Worm (Caenorhabditis elegans): ENCODE data around the gene H08J19.1.

Gene H08J19.1

ce11 chrX:15599925-15600324 is 42.8 kb upstream of the H08J19.1 start:
- TF ChIP-seq F44E2.7 (GFP tag; IDR thresholded peaks at IDR 0.05) (no peak), unc-62 (GFP tag; optimal IDR thresholded peaks at IDR 0.05 in 1 of 2) (peak in 1 of 2 experiments; percentile 70), unc-62 (tag; optimal IDR thresholded peaks at IDR 0.05) (no peak), pha-4 (GFP tag; IDR thresholded peaks at IDR 0.05) (no peak), pha-4 (tag; optimal IDR thresholded peaks at IDR 0.05) (no peak), dmd-6 (GFP tag; IDR thresholded peaks at IDR 0.05) (0 out of 2 replicates have a peak, but pooled peaks have one; percentile 19), dmd-9 (GFP tag; IDR thresholded peaks at IDR 0.05) (no peak), daf-16 (GFP tag; optimal IDR thresholded peaks at IDR 0.05) (peak in 1 of 2 experiments; percentile 78), daf-16 (tag; optimal IDR thresholded peaks at IDR 0.05) (no peak)

- TF ChIP-seq dmd-8 (GFP tag; IDR thresholded peaks at IDR 0.05) (no peak), hmg-1.1 (GFP tag; IDR thresholded peaks at IDR 0.05) (peak; percentile 70), dve-1 (tag; optimal IDR thresholded peaks at IDR 0.05; ENCODE audit: insufficient read depth) (no peak), jun-1 (tag; optimal IDR thresholded peaks at IDR 0.05) (no peak), zfp-3 (GFP tag; conservative IDR thresholded peaks at IDR 0.05) (no peak), tra-1 (GFP tag; IDR thresholded peaks at IDR 0.05) (no peak), nhr-11 (tag; optimal IDR thresholded peaks at IDR 0.05) (peak; percentile 17), skn-1 (tag; optimal IDR thresholded peaks at IDR 0.05) (no peak), ceh-20 (GFP tag; IDR thresholded peaks at IDR 0.05) (no peak), unc-130 (GFP tag; optimal IDR thresholded peaks at IDR 0.05) (no peak), sdz-12 (GFP tag; optimal IDR thresholded peaks at IDR 0.05) (no peak), arid-1 (GFP tag; conservative IDR thresholded peaks at IDR 0.05) (no peak), snpc-4 (tag; optimal IDR thresholded peaks at IDR 0.05) (no peak), R02D3.7 (tag; optimal IDR thresholded peaks at IDR 0.05) (no peak), nhr-111 (GFP tag; optimal IDR thresholded peaks at IDR 0.05) (no peak), mdl-1 (tag; optimal IDR thresholded peaks at IDR 0.05) (peak in 1 of 2 experiments; percentile 84), lsy-2 (tag; optimal IDR thresholded peaks at IDR 0.05) (peak in 1 of 2 experiments; percentile 40), dmd-6 (GFP tag; IDR thresholded peaks at IDR 0.05) (peak; percentile 19; the same call in 1 of the 2 replicates), ztf-7 (tag; optimal IDR thresholded peaks at IDR 0.05) (no peak), fos-1 (tag; optimal IDR thresholded peaks at IDR 0.05) (no peak), lin-38 (GFP tag; IDR thresholded peaks at IDR 0.05) (no peak), fkh-10 (GFP tag; optimal IDR thresholded peaks at IDR 0.05) (peak; percentile 71), nhr-41 (GFP tag; IDR thresholded peaks at IDR 0.05) (no peak), ctbp-1 (GFP tag; IDR thresholded peaks at IDR 0.05) (no peak), Y48G9A.11 (GFP tag; IDR thresholded peaks at IDR 0.05) (no peak), F26F4.8 (GFP tag; conservative IDR thresholded peaks at IDR 0.05) (no peak), egl-27 (tag; optimal IDR thresholded peaks at IDR 0.05) (no peak), Y105C5A.15 (GFP tag; IDR thresholded peaks at IDR 0.05) (no peak), Y75B8A.6 (GFP tag; IDR thresholded peaks at IDR 0.05) (no peak), hlh-30 (tag; optimal IDR thresholded peaks at IDR 0.05; ENCODE audit: insufficient read depth) (peak; percentile 52), lir-3 (tag; optimal IDR thresholded peaks at IDR 0.05) (no peak), F44E2.7 (GFP tag; IDR thresholded peaks at IDR 0.05) (no peak), nhr-76 (tag; optimal IDR thresholded peaks at IDR 0.05) (no peak), nhr-77 (tag; optimal IDR thresholded peaks at IDR 0.05) (no peak), D1046.2 (GFP tag; IDR thresholded peaks at IDR 0.05) (no peak), aha-1 (tag) (peak; percentile 13), zfp-2 (tag; optimal IDR thresholded peaks at IDR 0.05) (no peak), saeg-2 (GFP tag; IDR thresholded peaks at IDR 0.05) (no peak), mep-1 (tag; optimal IDR thresholded peaks at IDR 0.05) (peak; percentile 68), madf-9 (GFP tag; conservative IDR thresholded peaks at IDR 0.05) (no peak), php-3 (GFP tag; IDR thresholded peaks at IDR 0.05) (no peak), ces-1 (GFP tag; optimal IDR thresholded peaks at IDR 0.05) (no peak), lin-15B (tag; optimal IDR thresholded peaks at IDR 0.05) (no peak), unc-62 (GFP tag; optimal IDR thresholded peaks at IDR 0.05 in 1 of 2) (no peak), unc-62 (tag; optimal IDR thresholded peaks at IDR 0.05) (no peak)
Measured at ce11 chrX:15600512-15601117, 42.1 kb upstream of the H08J19.1 start, which contains the start of gene ent-2. TSS of gene ent-2 (plus strand) at chrX:15601067.
